Worm (Caenorhabditis elegans): ENCODE results near the gene twk-42.

- TF ChIP-seq tbx-2 (tag; optimal IDR thresholded peaks at IDR 0.05): no peak
- no peak for TF ChIP-seq nhr-23 (tag; optimal IDR thresholded peaks at IDR 0.05)
- TF ChIP-seq nhr-11 (tag; optimal IDR thresholded peaks at IDR 0.05): no peak
- no peak for TF ChIP-seq nhr-12 (tag; optimal IDR thresholded peaks at IDR 0.05)
- no peak for TF ChIP-seq fos-1 (tag; optimal IDR thresholded peaks at IDR 0.05)
- no peak for TF ChIP-seq snpc-4 (tag; optimal IDR thresholded peaks at IDR 0.05)
- no peak for TF ChIP-seq ceh-82 (tag; optimal IDR thresholded peaks at IDR 0.05)
- no peak for TF ChIP-seq nhr-28 (tag; optimal IDR thresholded peaks at IDR 0.05)
- TF ChIP-seq lin-15B (tag; optimal IDR thresholded peaks at IDR 0.05): no peak
- no peak for TF ChIP-seq elt-2 (tag; optimal IDR thresholded peaks at IDR 0.05)
- no peak for TF ChIP-seq fkh-10 (GFP tag; optimal IDR thresholded peaks at IDR 0.05)
- TF ChIP-seq nhr-237 (tag; optimal IDR thresholded peaks at IDR 0.05): no peak
- no peak for TF ChIP-seq jun-1 (tag; optimal IDR thresholded peaks at IDR 0.05)
Observed at ce11 chrV:17767768-17768167, 35.4 kb upstream of the twk-42 start.
